Fruit fly (Drosophila melanogaster): ENCODE measurements around the gene P5CDh1.

DNA sequence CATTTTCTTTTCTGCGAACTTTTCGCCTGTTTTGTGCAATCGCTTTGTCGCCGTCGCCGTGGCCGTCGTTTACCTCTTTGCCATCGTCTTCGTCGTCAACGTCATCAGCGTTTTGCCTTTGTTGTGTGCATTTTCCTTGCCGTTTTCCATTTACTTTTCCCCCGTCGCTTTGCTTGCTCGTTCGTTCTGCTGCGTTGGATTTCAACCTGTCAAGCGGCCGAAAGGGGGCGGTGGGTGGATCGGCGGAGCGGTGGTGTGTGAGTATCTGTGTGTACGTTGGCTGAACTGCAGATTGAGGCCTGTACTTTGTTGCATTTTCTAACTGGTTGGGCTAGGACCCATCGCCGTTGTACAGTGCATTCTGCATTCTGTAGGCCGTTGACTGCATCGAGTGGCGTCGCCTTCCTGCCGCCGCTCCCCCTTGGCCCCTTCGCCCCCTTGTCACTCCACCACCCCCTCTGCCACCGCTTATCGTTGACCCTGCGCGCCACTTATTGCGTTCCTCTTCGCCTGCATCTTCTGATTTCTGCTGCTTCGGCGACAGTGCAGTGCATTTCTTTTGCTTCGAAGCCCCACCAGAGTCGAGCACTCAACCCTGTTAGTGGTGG lies 42.0 kb upstream of the P5CDh1 start:
- TF ChIP-seq ttk (optimal IDR thresholded peaks at IDR 0.05) (no peak), h (optimal IDR thresholded peaks at IDR 0.05) (no peak), psq (optimal IDR thresholded peaks at IDR 0.05) (no peak), Sin3A (optimal IDR thresholded peaks at IDR 0.05) (no peak), insv (optimal IDR thresholded peaks at IDR 0.05) (no peak)

All from Kc167 (cell line).